Worm (Caenorhabditis elegans) whole organism, midembryonic: ENCODE data around the gene ZC374.2.

Experiments
- T22C8.4 ChIP-seq: fragments of 200-800 bp; sonication (Bioruptor generic); IDR thresholded peaks from 2 replicates; pipeline ENCODE4 v1.3.6; 2022; ENCODE audit warnings: missing genetic modification characterization, missing compliant biosample characterization
- cog-1 ChIP-seq: sonication (generic microtip); optimal IDR thresholded peaks from 2 replicates; lab custom pipeline; 2016; ENCODE audit warnings: missing genetic modification characterization, missing compliant biosample characterization
- flt-1 ChIP-seq: fragments of 200-800 bp; sonication (Bioruptor generic); IDR thresholded peaks from 2 replicates; pipeline ENCODE4 v1.3.6; 2022; ENCODE audit warnings: missing genetic modification characterization, missing compliant biosample characterization
- klf-2 ChIP-seq: fragments of 200-800 bp; sonication (Bioruptor generic); conservative IDR thresholded peaks from 2 replicates; pipeline ENCODE4 v1.3.6; 2022; ENCODE audit warnings: missing genetic modification reagents, missing genetic modification characterization, missing compliant biosample characterization
- med-1 ChIP-seq: sonication (generic microtip); optimal IDR thresholded peaks from 2 replicates; lab custom pipeline; 2017; ENCODE audit warnings: missing genetic modification characterization, mild to moderate bottlenecking, missing compliant biosample characterization, antibody characterized with exemption, missing genetic modification reagents; ENCODE audit not compliant: insufficient read depth
- ref-1 ChIP-seq: fragments of 200-800 bp; sonication (Bioruptor generic); conservative IDR thresholded peaks from 2 replicates; pipeline ENCODE4 v1.3.6; 2022; ENCODE audit warnings: missing genetic modification reagents, missing genetic modification characterization, missing compliant biosample characterization
- tab-1 ChIP-seq: fragments of 200-800 bp; sonication (Bioruptor generic); IDR thresholded peaks from 2 replicates; pipeline ENCODE4 v1.3.6; 2022; ENCODE audit warnings: missing genetic modification characterization, missing compliant biosample characterization
- ztf-23 ChIP-seq: fragments of 200-800 bp; sonication (Bioruptor generic); IDR thresholded peaks from 2 replicates; pipeline ENCODE4 v1.3.6; 2022; ENCODE audit warnings: missing genetic modification reagents, missing genetic modification characterization, missing compliant biosample characterization
- ztf-29 ChIP-seq: fragments of 200-800 bp; sonication (Bioruptor generic); IDR thresholded peaks from 2 replicates; pipeline ENCODE4 v1.3.6; 2022; ENCODE audit warnings: missing genetic modification reagents, missing genetic modification characterization, missing compliant biosample characterization

The ZC374.2 gene

ce11 chrX:9987166-9987565 lies 60.1 kb downstream of the ZC374.2 start:
- TF ChIP-seq ref-1 (GFP tag; lab: Robert Waterston, UW) (no peak), klf-2 (no peak), flt-1 (GFP tag; lab: Robert Waterston, UW) (no peak), tab-1 (GFP tag; lab: Robert Waterston, UW) (no peak), cog-1 (tag; lab: Kevin White, UChicago) (no peak), ztf-29 (GFP tag; lab: Robert Waterston, UW) (no peak), med-1 (GFP tag; lab: Kevin White, UChicago) (no peak), T22C8.4 (GFP tag; lab: Robert Waterston, UW) (no peak), ztf-23 (GFP tag; lab: Robert Waterston, UW) (no peak)

- TF ChIP-seq cog-1 (tag; lab: Kevin White, UChicago) (no peak), T22C8.4 (GFP tag; lab: Robert Waterston, UW) (no peak), flt-1 (GFP tag; lab: Robert Waterston, UW) (no peak), ztf-23 (GFP tag; lab: Robert Waterston, UW) (no peak), tab-1 (GFP tag; lab: Robert Waterston, UW) (no peak), ztf-29 (GFP tag; lab: Robert Waterston, UW) (no peak), klf-2 (no peak), ref-1 (GFP tag; lab: Robert Waterston, UW) (no peak), med-1 (GFP tag; lab: Kevin White, UChicago) (no peak)
Observed at ce11 chrX:9984889-9985404, 62.3 kb downstream of the ZC374.2 start, which contains the start of gene F19C6.5. F19C6.5 (minus strand) TSS chrX:9984939.
